Worm (Caenorhabditis elegans) whole organism, young adult: ENCODE measurements around the gene snx-1.

Source experiments
- B0019.2 ChIP-seq: fragments of 200-800 bp; sonication (Bioruptor generic); conservative IDR thresholded peaks from 2 replicates; pipeline ENCODE4 v1.3.6; 2022; ENCODE audit warnings: missing genetic modification reagents, missing genetic modification characterization, missing compliant biosample characterization
- C06A6.2 ChIP-seq: fragments of 200-800 bp; sonication (Bioruptor generic); conservative IDR thresholded peaks from 2 replicates; pipeline ENCODE4 v1.3.6; 2022; ENCODE audit warnings: missing genetic modification characterization, missing compliant biosample characterization
- D2030.7 ChIP-seq: fragments of 200-800 bp; sonication (Bioruptor generic); IDR thresholded peaks from 2 replicates; pipeline ENCODE4 v1.3.6; 2022; ENCODE audit warnings: missing genetic modification reagents, missing genetic modification characterization, missing compliant biosample characterization
- F10E7.11 ChIP-seq: sonication (generic microtip); optimal IDR thresholded peaks from 2 replicates; lab custom pipeline; 2017; ENCODE audit warnings: mild to moderate bottlenecking, missing genetic modification characterization, moderate library complexity, missing compliant biosample characterization
- F37B4.10 ChIP-seq: fragments of 200-800 bp; sonication (Bioruptor generic); IDR thresholded peaks from 2 replicates; pipeline ENCODE4 v1.3.6; 2022; ENCODE audit warnings: missing genetic modification characterization, missing compliant biosample characterization
- F52B5.7 ChIP-seq: sonication (generic microtip); optimal IDR thresholded peaks from 2 replicates; lab custom pipeline; 2016; ENCODE audit warnings: mild to moderate bottlenecking, missing genetic modification characterization, missing compliant biosample characterization
- Y56A3A.18 ChIP-seq: fragments of 200-800 bp; sonication (Bioruptor generic); IDR thresholded peaks from 2 replicates; pipeline ENCODE4 v1.3.6; 2022; ENCODE audit warnings: missing genetic modification reagents, missing genetic modification characterization, missing compliant biosample characterization
- Y79H2A.3 ChIP-seq: fragments of 200-800 bp; sonication (Bioruptor generic); conservative IDR thresholded peaks from 2 replicates; pipeline ENCODE4 v1.3.6; 2022; ENCODE audit warnings: missing genetic modification reagents, missing genetic modification characterization, missing compliant biosample characterization
- Y95B8A.8 ChIP-seq: fragments of 200-800 bp; sonication (Bioruptor generic); IDR thresholded peaks from 2 replicates; pipeline ENCODE4 v1.3.6; 2022; ENCODE audit warnings: missing genetic modification reagents, missing genetic modification characterization, missing compliant biosample characterization
- athp-1 ChIP-seq: sonication (generic microtip); optimal IDR thresholded peaks from 2 replicates; lab custom pipeline; 2017; ENCODE audit warnings: mild to moderate bottlenecking, missing genetic modification characterization, missing compliant biosample characterization
- attf-3 ChIP-seq: fragments of 200-800 bp; sonication (Bioruptor generic); conservative IDR thresholded peaks from 2 replicates; pipeline ENCODE4 v1.3.6; 2022; ENCODE audit warnings: missing genetic modification reagents, missing genetic modification characterization, missing compliant biosample characterization
- ccch-3 ChIP-seq: fragments of 200-800 bp; sonication (Bioruptor generic); optimal IDR thresholded peaks from 2 replicates; lab custom pipeline; 2018; ENCODE audit warnings: mild to moderate bottlenecking, missing genetic modification characterization, missing compliant biosample characterization
- cebp-2 ChIP-seq: fragments of 200-800 bp; sonication (Bioruptor generic); IDR thresholded peaks from 2 replicates; pipeline ENCODE4 v1.3.6; 2022; ENCODE audit warnings: missing genetic modification characterization, missing compliant biosample characterization
- ceh-100 ChIP-seq: fragments of 200-800 bp; sonication (Bioruptor generic); IDR thresholded peaks from 2 replicates; pipeline ENCODE4 v1.3.6; 2022; ENCODE audit warnings: missing genetic modification reagents, missing genetic modification characterization, missing compliant biosample characterization
- ceh-40 ChIP-seq: fragments of 200-800 bp; sonication (Bioruptor generic); IDR thresholded peaks from 2 replicates; pipeline ENCODE4 v1.3.6; 2022; ENCODE audit warnings: missing genetic modification characterization, missing compliant biosample characterization
- ceh-91 ChIP-seq: fragments of 200-800 bp; sonication (Bioruptor generic); IDR thresholded peaks from 2 replicates; pipeline ENCODE4 v1.3.6; 2022; ENCODE audit warnings: missing genetic modification reagents, missing genetic modification characterization, missing compliant biosample characterization
- dpl-1 ChIP-seq: fragments of 150-350 bp; optimal IDR thresholded peaks from 2 replicates; lab custom pipeline; 2014; ENCODE audit warnings: missing biosample characterization, missing genetic modification reagents, missing genetic modification characterization
- ekl-4 ChIP-seq: fragments of 200-800 bp; sonication (Bioruptor generic); IDR thresholded peaks from 2 replicates; pipeline ENCODE4 v1.3.6; 2022; ENCODE audit warnings: missing genetic modification reagents, missing genetic modification characterization, missing compliant biosample characterization
- ets-4 ChIP-seq: fragments of 200-800 bp; sonication (Bioruptor generic); optimal IDR thresholded peaks from 2 replicates; lab custom pipeline; 2018; ENCODE audit warnings: mild to moderate bottlenecking, missing genetic modification characterization, missing compliant biosample characterization
- fkh-3 ChIP-seq: sonication (generic microtip); optimal IDR thresholded peaks from 2 replicates; lab custom pipeline; 2016; ENCODE audit warnings: mild to moderate bottlenecking, missing genetic modification characterization, missing compliant biosample characterization
- hlh-12 ChIP-seq: sonication (generic microtip); optimal IDR thresholded peaks from 2 replicates; lab custom pipeline; 2016; ENCODE audit warnings: missing genetic modification characterization, missing compliant biosample characterization
- hmg-1.2 ChIP-seq: fragments of 200-800 bp; sonication (Bioruptor generic); IDR thresholded peaks from 2 replicates; pipeline ENCODE4 v1.3.6; 2022; ENCODE audit warnings: missing genetic modification reagents, missing genetic modification characterization, missing compliant biosample characterization
- hrde-1 ChIP-seq: sonication (generic microtip); optimal IDR thresholded peaks from 2 replicates; lab custom pipeline; 2016; ENCODE audit warnings: missing genetic modification characterization, mild to moderate bottlenecking, missing compliant biosample characterization, moderate library complexity, missing genotype, missing genetic modification reagents, borderline replicate concordance
- hsf-1 ChIP-seq: fragments of 200-800 bp; sonication (Bioruptor generic); IDR thresholded peaks from 2 replicates; pipeline ENCODE4 v1.3.6; 2022; ENCODE audit warnings: missing genetic modification reagents, missing genetic modification characterization, missing compliant biosample characterization
- lag-1 ChIP-seq: fragments of 200-800 bp; sonication (Bioruptor generic); IDR thresholded peaks from 2 replicates; pipeline ENCODE4 v1.3.6; 2022; ENCODE audit warnings: missing genetic modification reagents, missing genetic modification characterization, missing compliant biosample characterization
- let-526 ChIP-seq: fragments of 200-800 bp; sonication (Bioruptor generic); IDR thresholded peaks from 2 replicates; pipeline ENCODE4 v1.3.6; 2022; ENCODE audit warnings: missing genetic modification reagents, missing genetic modification characterization, missing compliant biosample characterization
- lin-26 ChIP-seq: fragments of 200-800 bp; sonication (Bioruptor generic); IDR thresholded peaks from 2 replicates; pipeline ENCODE4 v1.3.6; 2022; ENCODE audit warnings: missing genetic modification reagents, missing genetic modification characterization, missing compliant biosample characterization
- lin-40 ChIP-seq: sonication (generic microtip); optimal IDR thresholded peaks from 2 replicates; lab custom pipeline; 2016; ENCODE audit warnings: missing genetic modification characterization, mild to moderate bottlenecking, missing compliant biosample characterization, missing genotype, missing genetic modification reagents
- madf-10 ChIP-seq: sonication (generic microtip); optimal IDR thresholded peaks from 2 replicates; lab custom pipeline; 2016; ENCODE audit warnings: mild to moderate bottlenecking, missing genetic modification characterization, missing compliant biosample characterization
- mcd-1 ChIP-seq: fragments of 200-800 bp; sonication (Bioruptor generic); IDR thresholded peaks from 2 replicates; pipeline ENCODE4 v1.3.6; 2022; ENCODE audit warnings: missing genetic modification reagents, missing genetic modification characterization, missing compliant biosample characterization
- mel-28 ChIP-seq: sonication (generic microtip); optimal IDR thresholded peaks from 2 replicates; lab custom pipeline; 2016; ENCODE audit warnings: borderline replicate concordance, mild to moderate bottlenecking, missing genetic modification characterization, missing compliant biosample characterization
- nhr-120 ChIP-seq: fragments of 200-800 bp; sonication (Bioruptor generic); IDR thresholded peaks from 2 replicates; pipeline ENCODE4 v1.3.6; 2022; ENCODE audit warnings: missing genetic modification characterization, missing compliant biosample characterization
- nhr-90 ChIP-seq: sonication (generic microtip); optimal IDR thresholded peaks from 2 replicates; lab custom pipeline; 2016; ENCODE audit warnings: missing genotype, mild to moderate bottlenecking, missing genetic modification characterization, missing compliant biosample characterization
- pbrm-1 ChIP-seq: fragments of 200-800 bp; sonication (Bioruptor generic); IDR thresholded peaks from 2 replicates; pipeline ENCODE4 v1.3.6; 2022; ENCODE audit warnings: missing genetic modification reagents, missing genetic modification characterization, missing compliant biosample characterization
- rec-8 ChIP-seq, 2 experiments: sonication (generic microtip); optimal IDR thresholded peaks; 2 replicates each; lab custom pipeline; 2016; ENCODE audit warnings: mild to moderate bottlenecking in 2 of 2, missing genetic modification characterization in 2 of 2, missing genetic modification reagents in 2 of 2, missing genotype in 2 of 2, missing biosample characterization in 1 of 2, missing compliant biosample characterization in 1 of 2, moderate library complexity in 1 of 2
- rpc-1 ChIP-seq, 2 experiments: fragments of 150-350 bp in 1 of 2; sonication (generic microtip) in 1 of 2; optimal IDR thresholded peaks; 2 replicates each; lab custom pipeline; 2014 to 2018; ENCODE audit warnings: missing biosample characterization in 1 of 2, missing genetic modification characterization in 1 of 2, missing genetic modification reagents in 1 of 2, missing genotype in 1 of 2
- sea-2 ChIP-seq: fragments of 200-800 bp; sonication (Bioruptor generic); IDR thresholded peaks from 2 replicates; pipeline ENCODE4 v1.3.6; 2022; ENCODE audit warnings: missing genetic modification characterization, missing compliant biosample characterization
- snpc-1.1 ChIP-seq: sonication (generic microtip); optimal IDR thresholded peaks from 2 replicates; lab custom pipeline; 2017; ENCODE audit warnings: missing genetic modification characterization, mild to moderate bottlenecking, missing compliant biosample characterization, antibody characterized with exemption, moderate library complexity, missing genotype, missing genetic modification reagents; ENCODE audit not compliant: insufficient read depth
- snpc-1.3 ChIP-seq: sonication (generic microtip); optimal IDR thresholded peaks from 2 replicates; lab custom pipeline; 2017; ENCODE audit warnings: missing genetic modification characterization, mild to moderate bottlenecking, missing compliant biosample characterization, antibody characterized with exemption, moderate library complexity, missing genotype, missing genetic modification reagents; ENCODE audit not compliant: insufficient read depth
- tbp1 ChIP-seq: fragments of 200-800 bp; sonication (Bioruptor generic); optimal IDR thresholded peaks from 2 replicates; lab custom pipeline; 2018; ENCODE audit warnings: mild to moderate bottlenecking, missing genetic modification characterization, missing compliant biosample characterization
- tlf-1 ChIP-seq: fragments of 200-800 bp; sonication (Bioruptor generic); optimal IDR thresholded peaks from 2 replicates; lab custom pipeline; 2018; ENCODE audit warnings: mild to moderate bottlenecking, missing genetic modification characterization, missing compliant biosample characterization
- unc-62 ChIP-seq: fragments of 150-350 bp; optimal IDR thresholded peaks from 2 replicates; lab custom pipeline; 2014; ENCODE audit warnings: missing biosample characterization, missing genetic modification reagents, missing genetic modification characterization
- zfh-2 ChIP-seq: fragments of 200-800 bp; sonication (Bioruptor generic); conservative IDR thresholded peaks from 2 replicates; pipeline ENCODE4 v1.3.6; 2022; ENCODE audit warnings: missing genetic modification reagents, missing genetic modification characterization, missing compliant biosample characterization
- ztf-25 ChIP-seq: fragments of 200-800 bp; sonication (Bioruptor generic); IDR thresholded peaks from 2 replicates; pipeline ENCODE4 v1.3.6; 2022; ENCODE audit warnings: missing genetic modification reagents, missing genetic modification characterization, missing compliant biosample characterization
- ztf-26 ChIP-seq: sonication (generic microtip); optimal IDR thresholded peaks from 2 replicates; lab custom pipeline; 2017; ENCODE audit warnings: missing genetic modification characterization, missing compliant biosample characterization
- ztf-3 ChIP-seq: fragments of 200-800 bp; sonication (Bioruptor generic); optimal IDR thresholded peaks from 2 replicates; lab custom pipeline; 2018; ENCODE audit warnings: mild to moderate bottlenecking, missing genetic modification characterization, missing compliant biosample characterization

Gene snx-1

ce11 chrX:1089133-1089532, 39.7 kb upstream of the snx-1 start:
- TF ChIP-seq ceh-100: 0 out of 2 replicates have a peak, but pooled peaks have one; percentile 20
- no peak for TF ChIP-seq mcd-1 (GFP tag; lab: Robert Waterston, UW)
- TF ChIP-seq snpc-1.1 (tag; lab: Kevin White, UChicago): no peak
- TF ChIP-seq cebp-2 (GFP tag; lab: Robert Waterston, UW): 0 out of 2 replicates have a peak, but pooled peaks have one; percentile 45
- TF ChIP-seq dpl-1: no peak
- TF ChIP-seq fkh-3 (tag; lab: Kevin White, UChicago): no peak
- TF ChIP-seq tbp1 (GFP tag; lab: Kevin White, UChicago): peak; percentile 74
- TF ChIP-seq ztf-3 (GFP tag; lab: Kevin White, UChicago): no peak
- TF ChIP-seq B0019.2: peak; percentile 20; the same call in 1 of the 2 replicates
- peak; percentile 30 for TF ChIP-seq hmg-1.2 (GFP tag; lab: Robert Waterston, UW)
- TF ChIP-seq rpc-1 (optimal IDR thresholded peaks at IDR 0.05; lab: Kevin White, UChicago): peak; percentile 30
- TF ChIP-seq rpc-1 (tag; optimal IDR thresholded peaks at IDR 0.05; lab: Kevin White, UChicago): peak; percentile 65
- TF ChIP-seq lin-26 (GFP tag; lab: Robert Waterston, UW): peak; percentile 57; the same call in 1 of the 2 replicates
- TF ChIP-seq ets-4 (GFP tag; lab: Kevin White, UChicago): no peak
- TF ChIP-seq F52B5.7 (tag; lab: Kevin White, UChicago): no peak
- TF ChIP-seq ekl-4 (GFP tag; lab: Robert Waterston, UW): 0 out of 2 replicates have a peak, but pooled peaks have one; percentile 39
- TF ChIP-seq mel-28 (tag; lab: Kevin White, UChicago): no peak
- 0 out of 2 replicates have a peak, but pooled peaks have one; percentile 26 for TF ChIP-seq ztf-25 (GFP tag; lab: Robert Waterston, UW)
- no peak for TF ChIP-seq hrde-1 (tag; lab: Kevin White, UChicago)
- no peak for TF ChIP-seq nhr-120 (GFP tag; lab: Robert Waterston, UW)
- TF ChIP-seq pbrm-1: peak; percentile 49; the same call in 1 of the 2 replicates
- no peak for TF ChIP-seq zfh-2
- no peak for TF ChIP-seq tlf-1 (GFP tag; lab: Kevin White, UChicago)
- TF ChIP-seq lin-40 (tag; lab: Kevin White, UChicago): no peak
- TF ChIP-seq madf-10 (tag; lab: Kevin White, UChicago): no peak
- 0 out of 2 replicates have a peak, but pooled peaks have one; percentile 33 for TF ChIP-seq Y95B8A.8
- no peak for TF ChIP-seq sea-2 (GFP tag; lab: Robert Waterston, UW)
- no peak for TF ChIP-seq ceh-91 (GFP tag; lab: Robert Waterston, UW)
- TF ChIP-seq, all 124 proteins: peak for 11

- TF ChIP-seq nhr-90 (tag; lab: Kevin White, UChicago) (no peak), D2030.7 (GFP tag; lab: Robert Waterston, UW) (peak; percentile 65), rpc-1 (optimal IDR thresholded peaks at IDR 0.05; lab: Kevin White, UChicago) (peak; percentile 48), rpc-1 (tag; optimal IDR thresholded peaks at IDR 0.05; lab: Kevin White, UChicago) (peak; percentile 77), lag-1 (GFP tag; lab: Robert Waterston, UW) (no peak), F10E7.11 (tag; lab: Kevin White, UChicago) (no peak), unc-62 (GFP tag; lab: Kevin White, UChicago) (no peak), ccch-3 (GFP tag; lab: Kevin White, UChicago) (no peak), zfh-2 (no peak), snpc-1.3 (tag; lab: Kevin White, UChicago) (peak; percentile 32), ztf-3 (GFP tag; lab: Kevin White, UChicago) (no peak), attf-3 (no peak), ztf-26 (tag; lab: Kevin White, UChicago) (no peak), hmg-1.2 (GFP tag; lab: Robert Waterston, UW) (peak; percentile 40; the same call in 1 of the 2 replicates), ceh-40 (no peak), hlh-12 (tag; lab: Kevin White, UChicago) (no peak), let-526 (GFP tag; lab: Robert Waterston, UW) (no peak), mcd-1 (GFP tag; lab: Robert Waterston, UW) (no peak), Y56A3A.18 (GFP tag; lab: Robert Waterston, UW) (no peak), F37B4.10 (GFP tag; lab: Robert Waterston, UW) (no peak), C06A6.2 (GFP tag; lab: Robert Waterston, UW) (no peak), Y79H2A.3 (GFP tag; lab: Robert Waterston, UW) (no peak), F52B5.7 (tag; lab: Kevin White, UChicago) (no peak), rec-8 (tag; optimal IDR thresholded peaks at IDR 0.05; lab: Kevin White, UChicago) (no peak), athp-1 (tag; lab: Kevin White, UChicago) (no peak), hsf-1 (GFP tag; lab: Robert Waterston, UW) (no peak), mel-28 (tag; lab: Kevin White, UChicago) (no peak), snpc-1.1 (tag; lab: Kevin White, UChicago) (no peak)
Measured at ce11 chrX:1089676-1090075, 39.1 kb upstream of the snx-1 start.
